Worm (Caenorhabditis elegans) whole organism, early embryonic: ENCODE measurements around the gene phf-31.

ENCODE experiments used
- B0310.2 ChIP-seq: sonication (generic microtip); optimal IDR thresholded peaks from 2 replicates; lab custom pipeline; 2016; ENCODE audit warnings: mild to moderate bottlenecking, missing genetic modification characterization, missing compliant biosample characterization
- F13C5.2 ChIP-seq: sonication (generic microtip); optimal IDR thresholded peaks from 2 replicates; lab custom pipeline; 2017; ENCODE audit warnings: mild to moderate bottlenecking, missing genetic modification characterization, inconsistent platforms, missing compliant biosample characterization
- aly-1 ChIP-seq: sonication (generic microtip); optimal IDR thresholded peaks from 2 replicates; lab custom pipeline; 2016; ENCODE audit warnings: missing genetic modification characterization, missing compliant biosample characterization
- ama-1 ChIP-seq: fragments of 150-350 bp; optimal IDR thresholded peaks from 2 replicates; lab custom pipeline; 2014
- ceh-36 ChIP-seq: sonication (generic microtip); optimal IDR thresholded peaks from 2 replicates; lab custom pipeline; 2016; ENCODE audit warnings: missing genetic modification characterization, inconsistent platforms, missing compliant biosample characterization
- ets-7 ChIP-seq: sonication (generic microtip); optimal IDR thresholded peaks from 2 replicates; lab custom pipeline; 2016; ENCODE audit warnings: missing genotype, missing genetic modification characterization, missing compliant biosample characterization
- flt-1 ChIP-seq: fragments of 200-800 bp; sonication (Bioruptor generic); IDR thresholded peaks from 2 replicates; pipeline ENCODE4 v1.3.6; 2022; ENCODE audit warnings: missing genetic modification characterization, missing compliant biosample characterization
- hnd-1 ChIP-seq: sonication (generic microtip); optimal IDR thresholded peaks from 2 replicates; lab custom pipeline; 2016; ENCODE audit warnings: missing genetic modification characterization, missing compliant biosample characterization
- sea-1 ChIP-seq: fragments of 200-800 bp; sonication (Bioruptor generic); conservative IDR thresholded peaks from 2 replicates; pipeline ENCODE4 v1.3.6; 2022; ENCODE audit warnings: missing genetic modification characterization, missing compliant biosample characterization

DNA sequence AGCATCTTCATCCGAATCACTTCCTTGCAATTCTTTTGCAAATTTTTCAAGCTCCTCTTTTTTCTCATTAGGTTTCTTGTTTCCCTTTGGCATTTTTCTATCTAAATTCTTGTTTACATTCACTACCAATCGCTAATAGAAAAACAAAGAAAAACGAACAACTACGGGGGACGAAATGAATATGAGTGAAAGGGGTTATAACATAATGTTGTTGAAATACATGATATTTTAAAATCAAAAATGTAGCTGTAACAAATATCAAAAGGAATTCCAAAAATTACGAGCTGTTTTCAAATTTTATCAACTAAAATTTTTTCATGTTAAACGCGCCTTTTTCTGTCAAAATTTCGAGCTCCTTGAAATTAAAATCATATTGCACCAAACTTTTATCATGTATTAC is 4.8 kb upstream of the phf-31 start, which contains the start of gene F13E6.1:
- TF ChIP-seq ama-1 (lab: Kevin White, UChicago) (no peak), sea-1 (GFP tag; lab: Robert Waterston, UW) (no peak), aly-1 (no peak), flt-1 (GFP tag; lab: Robert Waterston, UW) (no peak), hnd-1 (tag; lab: Kevin White, UChicago) (no peak), ceh-36 (tag; lab: Kevin White, UChicago) (no peak), ets-7 (no peak), B0310.2 (no peak), F13C5.2 (tag; lab: Kevin White, UChicago) (no peak)
